Worm (Caenorhabditis elegans) whole organism, L4 larva: Measurements from ENCODE around the gene T16G1.5.
A peak's percentile ranks its signal among the peaks of the same experiment; 100 is the strongest.

Source experiments
- F49E8.2 ChIP-seq: sonication (generic microtip); optimal IDR thresholded peaks from 2 replicates; lab custom pipeline; 2016; ENCODE audit warnings: missing compliant biosample characterization, mild to moderate bottlenecking, missing genetic modification characterization, borderline replicate concordance
- T20F7.1 ChIP-seq: fragments of 200-800 bp; sonication (Bioruptor generic); optimal IDR thresholded peaks from 2 replicates; lab custom pipeline; 2018; ENCODE audit warnings: mild to moderate bottlenecking, missing genetic modification characterization, missing compliant biosample characterization
- T26A8.4 ChIP-seq: fragments of 200-800 bp; sonication (Bioruptor generic); IDR thresholded peaks from 2 replicates; pipeline ENCODE4 v1.3.6; 2022; ENCODE audit warnings: missing genetic modification characterization, missing compliant biosample characterization
- Y5F2A.4 ChIP-seq: fragments of 200-800 bp; sonication (Bioruptor generic); optimal IDR thresholded peaks from 2 replicates; lab custom pipeline; 2018; ENCODE audit warnings: mild to moderate bottlenecking, missing genetic modification characterization, missing compliant biosample characterization
- ZK546.5 ChIP-seq, 2 experiments: sonication (generic microtip); optimal IDR thresholded peaks; 2 replicates each; lab custom pipeline; 2017; ENCODE audit warnings: missing biosample characterization in 2 of 2, missing genetic modification characterization in 2 of 2
- ceh-44 ChIP-seq: fragments of 200-800 bp; sonication (Bioruptor generic); IDR thresholded peaks from 2 replicates; pipeline ENCODE4 v1.3.6; 2022; ENCODE audit warnings: missing genetic modification reagents, missing genetic modification characterization, missing compliant biosample characterization
- ces-1 ChIP-seq: fragments of 150-350 bp; sonication (generic microtip); optimal IDR thresholded peaks from 4 replicates; lab custom pipeline; 2014; ENCODE audit warnings: missing biosample characterization, missing genetic modification reagents, missing genetic modification characterization
- daf-16 ChIP-seq, 3 experiments: sonication (generic microtip); optimal IDR thresholded peaks; 2 replicates each; lab custom pipeline; 2016 to 2017; ENCODE audit warnings: missing genetic modification characterization in 3 of 3, missing genetic modification reagents in 3 of 3, mild to moderate bottlenecking in 2 of 3, missing compliant biosample characterization in 2 of 3, missing biosample characterization in 1 of 3, moderate library complexity in 1 of 3
- dmd-6 ChIP-seq: fragments of 200-800 bp; sonication (Bioruptor generic); IDR thresholded peaks from 2 replicates; pipeline ENCODE4 v1.3.6; 2022; ENCODE audit warnings: missing genetic modification reagents, missing genetic modification characterization, missing compliant biosample characterization
- dmd-9 ChIP-seq: fragments of 200-800 bp; sonication (Bioruptor generic); IDR thresholded peaks from 2 replicates; pipeline ENCODE4 v1.3.6; 2022; ENCODE audit warnings: missing genetic modification reagents, missing genetic modification characterization, missing compliant biosample characterization
- dve-1 ChIP-seq: sonication (generic microtip); optimal IDR thresholded peaks from 2 replicates; lab custom pipeline; 2017; ENCODE audit warnings: antibody characterized with exemption, mild to moderate bottlenecking, missing genetic modification characterization, missing compliant biosample characterization; ENCODE audit not compliant: insufficient read depth
- fkh-10 ChIP-seq: fragments of 150-350 bp; optimal IDR thresholded peaks from 2 replicates; lab custom pipeline; 2014; ENCODE audit warnings: missing biosample characterization, missing genetic modification reagents, missing genetic modification characterization
- hif-1 ChIP-seq, 2 experiments: sonication (generic microtip); optimal IDR thresholded peaks; 2 replicates each; lab custom pipeline; 2016 to 2017; ENCODE audit warnings: missing compliant biosample characterization in 2 of 2, missing genetic modification characterization in 2 of 2, missing genetic modification reagents in 2 of 2, missing genotype in 2 of 2, mild to moderate bottlenecking in 1 of 2
- hlh-30 ChIP-seq: sonication (generic microtip); optimal IDR thresholded peaks from 2 replicates; lab custom pipeline; 2017; ENCODE audit warnings: antibody characterized with exemption, mild to moderate bottlenecking, missing genetic modification characterization, missing compliant biosample characterization; ENCODE audit not compliant: insufficient read depth
- jun-1 ChIP-seq: fragments of 150-350 bp; optimal IDR thresholded peaks from 2 replicates; lab custom pipeline; 2014; ENCODE audit warnings: missing biosample characterization, missing genetic modification reagents, missing genetic modification characterization
- lim-7 ChIP-seq: fragments of 200-800 bp; sonication (Bioruptor generic); IDR thresholded peaks from 2 replicates; pipeline ENCODE4 v1.3.6; 2022; ENCODE audit warnings: missing genetic modification characterization, missing compliant biosample characterization
- lin-13 ChIP-seq: fragments of 150-350 bp; optimal IDR thresholded peaks from 2 replicates; lab custom pipeline; 2014; ENCODE audit warnings: missing biosample characterization, missing genetic modification reagents, missing genetic modification characterization
- lin-15B ChIP-seq: fragments of 150-350 bp; sonication (generic microtip); optimal IDR thresholded peaks from 3 replicates; lab custom pipeline; 2014; ENCODE audit warnings: missing biosample characterization, missing genetic modification characterization
- lin-39 ChIP-seq: fragments of 150-350 bp; optimal IDR thresholded peaks from 2 replicates; lab custom pipeline; 2014; ENCODE audit warnings: missing biosample characterization, missing genetic modification reagents, missing genetic modification characterization
- lir-3 ChIP-seq: sonication (generic microtip); optimal IDR thresholded peaks from 2 replicates; lab custom pipeline; 2016; ENCODE audit warnings: mild to moderate bottlenecking, missing genetic modification characterization, missing compliant biosample characterization
- lsy-2 ChIP-seq, 2 experiments: fragments of 150-350 bp in 1 of 2; sonication (generic microtip) in 1 of 2; optimal IDR thresholded peaks; 2 replicates each; lab custom pipeline; 2014 to 2017; ENCODE audit warnings: missing biosample characterization in 2 of 2, missing genetic modification characterization in 2 of 2
- nhr-28 ChIP-seq: fragments of 150-350 bp; optimal IDR thresholded peaks from 2 replicates; lab custom pipeline; 2014; ENCODE audit warnings: missing biosample characterization, missing genetic modification characterization
- nhr-48 ChIP-seq: sonication (generic microtip); optimal IDR thresholded peaks from 2 replicates; lab custom pipeline; 2016; ENCODE audit warnings: mild to moderate bottlenecking, missing genetic modification characterization, missing compliant biosample characterization
- skn-1 ChIP-seq: fragments of 150-350 bp; optimal IDR thresholded peaks from 2 replicates; lab custom pipeline; 2014; ENCODE audit warnings: missing biosample characterization, missing genetic modification characterization
- snpc-1.2 ChIP-seq: fragments of 200-800 bp; sonication (Bioruptor generic); IDR thresholded peaks from 2 replicates; pipeline ENCODE4 v1.3.6; 2022; ENCODE audit warnings: missing genetic modification reagents, missing genetic modification characterization, missing compliant biosample characterization
- unc-130 ChIP-seq: sonication (generic microtip); optimal IDR thresholded peaks from 2 replicates; lab custom pipeline; 2016; ENCODE audit warnings: missing genetic modification reagents, missing genetic modification characterization, missing compliant biosample characterization
- unc-39 ChIP-seq: sonication (generic microtip); optimal IDR thresholded peaks from 2 replicates; lab custom pipeline; 2017; ENCODE audit warnings: missing biosample characterization, missing genetic modification characterization
- unc-62 ChIP-seq, 3 experiments: fragments of 150-350 bp in 1 of 3; sonication (generic microtip); optimal IDR thresholded peaks in 2 of 3; peaks in 1 of 3; 1 replicate in 1 of 3; 2 replicates in 2 of 3; lab custom pipeline; 2014 to 2017; ENCODE audit warnings: missing biosample characterization in 3 of 3, missing genetic modification characterization in 3 of 3, missing genetic modification reagents in 3 of 3, missing genotype in 1 of 3
- zfp-2 ChIP-seq: sonication (generic microtip); optimal IDR thresholded peaks from 2 replicates; lab custom pipeline; 2016; ENCODE audit warnings: mild to moderate bottlenecking, missing genetic modification characterization, missing compliant biosample characterization
- zfp-3 ChIP-seq: fragments of 200-800 bp; sonication (Bioruptor generic); conservative IDR thresholded peaks from 2 replicates; pipeline ENCODE4 v1.3.6; 2022; ENCODE audit warnings: missing genetic modification reagents, missing genetic modification characterization, missing compliant biosample characterization
- zip-11 ChIP-seq: fragments of 200-800 bp; sonication (Bioruptor generic); IDR thresholded peaks from 2 replicates; pipeline ENCODE4 v1.3.6; 2022; ENCODE audit warnings: missing genetic modification characterization, missing compliant biosample characterization
- ztf-11 ChIP-seq: fragments of 150-350 bp; optimal IDR thresholded peaks from 2 replicates; lab custom pipeline; 2014; ENCODE audit warnings: missing biosample characterization, missing genetic modification characterization
- ztf-7 ChIP-seq: fragments of 150-350 bp; optimal IDR thresholded peaks from 2 replicates; lab custom pipeline; 2014; ENCODE audit warnings: missing biosample characterization, missing genetic modification characterization

The T16G1.5 gene

DNA sequence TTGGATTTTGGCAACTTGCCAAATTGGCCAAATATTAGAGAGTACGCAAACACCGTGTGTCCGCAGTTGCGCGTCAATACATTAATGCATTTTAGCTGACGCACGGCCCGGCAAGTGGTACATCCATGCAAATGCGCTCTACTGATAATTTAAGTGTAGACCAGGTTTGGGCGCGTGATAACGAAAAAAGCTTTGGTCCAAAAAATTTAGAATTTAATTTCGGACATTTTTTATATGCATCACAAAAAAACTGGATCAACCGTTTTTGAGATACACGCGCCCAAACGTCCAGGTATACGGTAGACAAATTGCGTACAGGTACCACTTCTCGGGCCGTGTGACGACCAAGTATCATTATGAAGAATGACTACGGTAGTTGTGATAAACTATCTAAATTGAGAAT, 28.6 kb upstream of the T16G1.5 start, which contains the start of gene R186.8 (continued):
- TF ChIP-seq dmd-9 (GFP tag; lab: Robert Waterston, UW): peak; percentile 81
- TF ChIP-seq, all 104 proteins: peak for 48; not testable (repeated sequence) for 56

- TF ChIP-seq ZK546.5 (tag; optimal IDR thresholded peaks at IDR 0.05; lab: Kevin White, UChicago): no peak
- TF ChIP-seq fkh-10 (GFP tag; lab: Kevin White, UChicago): no peak
- no peak for TF ChIP-seq skn-1 (tag; lab: Kevin White, UChicago)
- TF ChIP-seq, all 104 proteins: peak for 0
These were observed 27.8 kb upstream of the T16G1.5 start, which contains the start of gene R186.3 for ce11 chrV:12967110-12967509. Gene R186.3 (minus strand): TSS chrV:12967210.

DNA sequence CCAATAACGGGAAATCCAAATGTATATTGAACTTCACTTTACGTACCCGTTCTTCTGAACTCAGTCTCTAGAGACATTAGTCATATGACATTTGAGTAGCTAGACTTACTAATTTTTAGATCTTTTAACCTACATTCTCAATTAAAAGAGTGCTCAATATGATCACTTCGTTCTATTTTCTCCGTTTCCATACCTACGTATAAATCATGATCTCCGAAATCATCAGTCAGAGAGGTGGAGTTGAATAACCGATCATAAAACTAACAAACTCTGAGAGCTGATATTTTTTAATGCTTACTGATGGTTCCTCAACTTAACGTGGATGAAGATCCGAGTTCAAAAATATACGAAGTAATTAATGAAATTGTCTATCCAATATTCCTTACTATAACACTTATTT, 24.7 kb upstream of the T16G1.5 start, which contains the start of gene srd-35:
Gene srd-35 (plus strand): TSS at position 301 of the 400 bp plus-strand sequence.
- TF ChIP-seq ceh-44 (no peak), unc-39 (no peak), T20F7.1 (no peak), lin-15B (tag; lab: Kevin White, UChicago) (no peak), zip-11 (GFP tag; lab: Robert Waterston, UW) (no peak), F49E8.2 (tag; lab: Kevin White, UChicago) (no peak), lin-13 (no peak), lim-7 (GFP tag; lab: Robert Waterston, UW) (no peak), T26A8.4 (GFP tag; lab: Robert Waterston, UW) (no peak), ces-1 (GFP tag; lab: Kevin White, UChicago) (no peak), dmd-6 (GFP tag; lab: Robert Waterston, UW) (no peak), nhr-48 (tag; lab: Kevin White, UChicago) (no peak), zfp-2 (tag; lab: Kevin White, UChicago) (no peak), unc-130 (GFP tag; lab: Kevin White, UChicago) (no peak), Y5F2A.4 (GFP tag; lab: Kevin White, UChicago) (no peak), snpc-1.2 (GFP tag; lab: Robert Waterston, UW) (no peak), zfp-3 (GFP tag; lab: Robert Waterston, UW) (no peak)

ce11 chrV:12963192-12963591, 23.8 kb upstream of the T16G1.5 start, which contains the start of gene hrg-9:
Gene hrg-9 (minus strand): TSS chrV:12963343.
- peak in 1 of 2 experiments; percentile 47 for TF ChIP-seq daf-16 (GFP tag; optimal IDR thresholded peaks at IDR 0.05; lab: Kevin White, UChicago)
- peak; percentile 23 for TF ChIP-seq daf-16 (tag; optimal IDR thresholded peaks at IDR 0.05; lab: Kevin White, UChicago)
- peak; percentile 95 for TF ChIP-seq ztf-7 (tag; lab: Kevin White, UChicago)
- TF ChIP-seq hlh-30 (tag; lab: Kevin White, UChicago): peak; percentile 38
- TF ChIP-seq nhr-28: peak; percentile 37
- TF ChIP-seq lsy-2 (tag; optimal IDR thresholded peaks at IDR 0.05; lab: Kevin White, UChicago): peak in 1 of 2 experiments; percentile 28
- TF ChIP-seq T20F7.1: no peak
- no peak for TF ChIP-seq jun-1 (tag; lab: Kevin White, UChicago)
- TF ChIP-seq hif-1 (tag; optimal IDR thresholded peaks at IDR 0.05; lab: Kevin White, UChicago): no peak
- TF ChIP-seq ztf-11 (tag; lab: Kevin White, UChicago): no peak
- TF ChIP-seq dve-1 (tag; lab: Kevin White, UChicago): peak; percentile 52
- TF ChIP-seq lin-39 (tag; lab: Kevin White, UChicago): no peak

DNA sequence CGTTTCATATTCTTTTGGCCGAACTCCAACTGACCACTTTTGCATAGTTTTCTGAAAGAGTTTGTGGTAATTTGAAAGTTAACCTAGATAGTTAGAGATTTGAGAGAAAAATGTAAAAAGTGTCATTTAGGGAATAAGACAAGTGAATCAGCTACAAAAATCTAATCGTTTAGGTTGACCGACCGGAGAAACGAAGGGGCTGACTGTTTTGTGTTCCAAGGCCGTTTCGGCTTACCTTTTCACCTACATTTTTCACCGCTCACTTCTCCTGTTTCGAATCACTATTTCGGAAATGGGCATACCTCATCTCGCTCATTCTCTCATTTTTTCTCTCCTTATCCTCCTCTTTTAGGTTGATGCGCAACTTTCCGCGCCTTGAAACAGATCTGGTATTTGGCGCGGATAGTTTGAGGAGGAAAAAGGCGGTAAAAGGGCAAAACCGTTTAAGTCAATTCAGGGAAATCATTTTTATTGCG, 21.8 kb upstream of the T16G1.5 start, which contains the start of gene mpst-7:
Gene mpst-7 (minus strand): TSS at position 51 of the 476 bp plus-strand sequence.
- TF ChIP-seq lir-3 (tag; lab: Kevin White, UChicago) (no peak), unc-62 (GFP tag; optimal IDR thresholded peaks at IDR 0.05 in 1 of 2; lab: Kevin White, UChicago) (peak in 1 of 2 experiments; percentile 25), unc-62 (tag; optimal IDR thresholded peaks at IDR 0.05; lab: Kevin White, UChicago) (no peak), nhr-28 (peak; percentile 12)
